Fruit fly (Drosophila melanogaster): ENCODE measurements around the gene CG10252.

The CG10252 gene

dm6 chr3R:23737676-23738574 lies 41.9 kb upstream of the CG10252 start (continued):
- TF ChIP-seq pdm3 (GFP tag; optimal IDR thresholded peaks at IDR 0.05): peak; percentile 16
- TF ChIP-seq CG8632 (GFP tag; optimal IDR thresholded peaks at IDR 0.05): peak; percentile 41
- peak; percentile 46 for TF ChIP-seq CG10669 (GFP tag; optimal IDR thresholded peaks at IDR 0.05)
- TF ChIP-seq ss (GFP tag; optimal IDR thresholded peaks at IDR 0.05): peak in 1 of 2 experiments; percentile 50
- no peak for TF ChIP-seq salr (GFP tag; optimal IDR thresholded peaks at IDR 0.05)
- TF ChIP-seq Hr38 (GFP tag; optimal IDR thresholded peaks at IDR 0.05): no peak
- no peak for TF ChIP-seq CG1621 (tag; optimal IDR thresholded peaks at IDR 0.05)
- no peak for TF ChIP-seq Eip93F (GFP tag; optimal IDR thresholded peaks at IDR 0.05)
- TF ChIP-seq svp (GFP tag): no peak
- peak; percentile 28 for TF ChIP-seq Ets96B (tag; optimal IDR thresholded peaks at IDR 0.05)
- TF ChIP-seq lz (GFP tag; optimal IDR thresholded peaks at IDR 0.05): no peak
- TF ChIP-seq eg (GFP tag; IDR thresholded peaks at IDR 0.05): no peak; the same call in 2 of the 3 replicates
- TF ChIP-seq Eip75B (GFP tag; optimal IDR thresholded peaks at IDR 0.05): no peak
- peak; percentile 47 for TF ChIP-seq CG6276 (GFP tag; optimal IDR thresholded peaks at IDR 0.05)
- peak; percentile 81 for TF ChIP-seq CG32006 (GFP tag; optimal IDR thresholded peaks at IDR 0.05)
- no peak for TF ChIP-seq CG8319 (GFP tag; optimal IDR thresholded peaks at IDR 0.05)

- TF ChIP-seq CG1621 (tag; optimal IDR thresholded peaks at IDR 0.05) (no peak), lz (GFP tag; optimal IDR thresholded peaks at IDR 0.05) (no peak), fkh (GFP tag; optimal IDR thresholded peaks at IDR 0.05) (peak; percentile 56), Eip78C (GFP tag) (no peak), CG11294 (GFP tag; IDR thresholded peaks at IDR 0.05) (no peak), CG32006 (GFP tag; optimal IDR thresholded peaks at IDR 0.05) (no peak), dac (GFP tag; optimal IDR thresholded peaks at IDR 0.05) (no peak), Sox102F (GFP tag; optimal IDR thresholded peaks at IDR 0.05) (no peak), Hr4 (GFP tag; optimal IDR thresholded peaks at IDR 0.05) (no peak)
These were observed 40.3 kb upstream of the CG10252 start for dm6 chr3R:23736365-23736764.

DNA sequence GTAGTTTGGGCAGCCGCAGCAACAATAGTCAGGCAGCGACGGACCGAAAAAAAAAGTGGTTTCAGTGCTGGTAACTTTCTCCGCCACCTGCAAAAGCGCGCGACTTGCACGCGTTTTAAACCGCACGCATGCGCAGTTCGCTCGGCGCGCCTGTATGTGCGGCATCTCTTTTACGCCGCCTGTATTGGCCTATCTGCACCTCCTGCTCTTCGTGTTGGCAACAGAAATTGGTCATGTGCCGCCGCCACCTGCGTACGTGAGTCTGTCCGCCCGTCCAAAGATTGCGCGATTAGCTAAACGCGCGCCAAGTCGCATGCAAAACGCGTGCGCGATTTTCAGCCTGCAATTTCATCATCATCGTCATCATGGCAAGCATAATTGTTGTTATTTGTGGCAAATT lies 39.6 kb upstream of the CG10252 start:
- no peak for TF ChIP-seq CG3032 (tag; optimal IDR thresholded peaks at IDR 0.05)
- TF ChIP-seq CG6276 (GFP tag; optimal IDR thresholded peaks at IDR 0.05): no peak
- no peak for TF ChIP-seq CG7368 (GFP tag; optimal IDR thresholded peaks at IDR 0.05)
- no peak for TF ChIP-seq CG8319 (GFP tag; optimal IDR thresholded peaks at IDR 0.05)
- no peak for TF ChIP-seq salr (GFP tag; optimal IDR thresholded peaks at IDR 0.05)
- TF ChIP-seq CG16779 (tag; optimal IDR thresholded peaks at IDR 0.05): no peak
- peak in 1 of 2 experiments; percentile 11 for TF ChIP-seq ss (GFP tag; optimal IDR thresholded peaks at IDR 0.05)
- no peak for TF ChIP-seq Hr39 (GFP tag; optimal IDR thresholded peaks at IDR 0.05)
- TF ChIP-seq Ets96B (tag; optimal IDR thresholded peaks at IDR 0.05): no peak
- no peak for TF ChIP-seq CG34406 (GFP tag; optimal IDR thresholded peaks at IDR 0.05)
- no peak for TF ChIP-seq achi (GFP tag; optimal IDR thresholded peaks at IDR 0.05)
- no peak for TF ChIP-seq CG3919 (GFP tag; optimal IDR thresholded peaks at IDR 0.05)
- no peak for TF ChIP-seq CG11294 (GFP tag; IDR thresholded peaks at IDR 0.05)
- no peak for TF ChIP-seq CG11762 (GFP tag; optimal IDR thresholded peaks at IDR 0.05; ENCODE audit: insufficient read depth)
- no peak for TF ChIP-seq CG6854 (GFP tag; optimal IDR thresholded peaks at IDR 0.05)
- TF ChIP-seq Ets21C (GFP tag; optimal IDR thresholded peaks at IDR 0.05): no peak
- TF ChIP-seq CG32006 (GFP tag; optimal IDR thresholded peaks at IDR 0.05): no peak
- no peak for TF ChIP-seq CG6808 (GFP tag; optimal IDR thresholded peaks at IDR 0.05)
- no peak for TF ChIP-seq Met (GFP tag; optimal IDR thresholded peaks at IDR 0.05)
- no peak for TF ChIP-seq dac (GFP tag; optimal IDR thresholded peaks at IDR 0.05)
- no peak for TF ChIP-seq CG8119 (GFP tag; IDR thresholded peaks at IDR 0.05)
- no peak for TF ChIP-seq vri (GFP tag; optimal IDR thresholded peaks at IDR 0.05)
- 0 out of 3 replicates have a peak, but pooled peaks have one; percentile 10 for TF ChIP-seq CG6163 (GFP tag; IDR thresholded peaks at IDR 0.05)
- peak; percentile 36 for TF ChIP-seq Eip78C (GFP tag)
